Fruit fly (Drosophila melanogaster) whole organism, prepupa: Measurements from ENCODE around the gene CG7573.
A peak's percentile ranks its signal among the peaks of the same experiment; 100 is the strongest.

Source experiments
- CG11762 ChIP-seq: fragments of 200-800 bp; sonication (Bioruptor generic); optimal IDR thresholded peaks from 3 replicates; lab custom pipeline; 2016; ENCODE audit warnings: missing biosample characterization, missing genetic modification characterization; ENCODE audit not compliant: insufficient read depth
- CG16779 ChIP-seq: fragments of 200-800 bp; sonication (Bioruptor generic); optimal IDR thresholded peaks from 3 replicates; lab custom pipeline; 2017; ENCODE audit warnings: missing biosample characterization, mild to moderate bottlenecking, missing genetic modification characterization
- CG3919 ChIP-seq: fragments of 200-800 bp; sonication (Bioruptor generic); optimal IDR thresholded peaks from 3 replicates; lab custom pipeline; 2016; ENCODE audit warnings: missing biosample characterization, missing genetic modification characterization
- CG6808 ChIP-seq: fragments of 200-800 bp; sonication (Bioruptor generic); optimal IDR thresholded peaks from 3 replicates; lab custom pipeline; 2017; ENCODE audit warnings: missing biosample characterization, missing genetic modification characterization, mild to moderate bottlenecking, moderate library complexity, missing genetic modification reagents
- CG8119 ChIP-seq: fragments of 200-800 bp; sonication (Bioruptor generic); IDR thresholded peaks from 3 replicates; pipeline ENCODE4 v1.3.6; 2022; ENCODE audit warnings: missing biosample characterization, missing genetic modification characterization
- CG8319 ChIP-seq: fragments of 200-800 bp; sonication (Bioruptor generic); optimal IDR thresholded peaks from 3 replicates; lab custom pipeline; 2016; ENCODE audit warnings: missing biosample characterization, missing genetic modification characterization
- Eip75B ChIP-seq: fragments of 200-800 bp; sonication (Bioruptor generic); optimal IDR thresholded peaks from 3 replicates; lab custom pipeline; 2016; ENCODE audit warnings: missing biosample characterization, missing genetic modification characterization
- Smox ChIP-seq: fragments of 200-800 bp; sonication (Bioruptor generic); optimal IDR thresholded peaks from 3 replicates; lab custom pipeline; 2016; ENCODE audit warnings: missing biosample characterization, missing genetic modification characterization
- acj6 ChIP-seq: fragments of 200-800 bp; sonication (Bioruptor generic); optimal IDR thresholded peaks from 3 replicates; lab custom pipeline; 2016; ENCODE audit warnings: missing biosample characterization, missing genetic modification characterization
- dac ChIP-seq: fragments of 200-800 bp; sonication (Bioruptor generic); optimal IDR thresholded peaks from 2 replicates; lab custom pipeline; 2017; ENCODE audit warnings: missing biosample characterization, mild to moderate bottlenecking, missing genetic modification characterization

dm6 chr3L:11262159-11262558, 49.4 kb upstream of the CG7573 start:
- TF ChIP-seq CG8119 (0 out of 3 replicates have a peak, but pooled peaks have one; percentile 15), CG3919 (GFP tag; lab: Kevin White, UChicago) (peak; percentile 34), CG11762 (peak; percentile 38), CG16779 (no peak), Smox (GFP tag; lab: Kevin White, UChicago) (no peak), CG6808 (GFP tag; lab: Kevin White, UChicago) (no peak), CG8319 (GFP tag; lab: Kevin White, UChicago) (no peak), Eip75B (GFP tag; lab: Kevin White, UChicago) (peak; percentile 41), dac (GFP tag; lab: Kevin White, UChicago) (no peak), acj6 (GFP tag; lab: Kevin White, UChicago) (peak; percentile 15)
